Worm (Caenorhabditis elegans) whole organism, early embryonic: ENCODE results near the gene F49C12.12.

ENCODE experiments used
- ama-1 ChIP-seq: fragments of 150-350 bp; optimal IDR thresholded peaks from 2 replicates; lab custom pipeline; 2014
- ceh-13 ChIP-seq: fragments of 200-800 bp; sonication (Bioruptor generic); optimal IDR thresholded peaks from 2 replicates; lab custom pipeline; 2018; ENCODE audit warnings: mild to moderate bottlenecking, missing genetic modification characterization, missing compliant biosample characterization
- pes-1 ChIP-seq: fragments of 200-800 bp; sonication (Bioruptor generic); IDR thresholded peaks from 2 replicates; pipeline ENCODE4 v1.3.6; 2022; ENCODE audit warnings: missing genetic modification reagents, missing genetic modification characterization, missing compliant biosample characterization
- tra-4 ChIP-seq: sonication (generic microtip); optimal IDR thresholded peaks from 2 replicates; lab custom pipeline; 2017; ENCODE audit warnings: missing genetic modification characterization, missing compliant biosample characterization

- TF ChIP-seq tra-4 (tag; lab: Kevin White, UChicago) (no peak), ama-1 (no peak), ceh-13 (GFP tag; lab: Kevin White, UChicago) (no peak), pes-1 (GFP tag; lab: Robert Waterston, UW) (no peak)
Observed at ce11 chrIV:9321039-9321851, at the start of gene F49C12.12, which contains the start of gene vha-17.
